Worm (Caenorhabditis elegans): ENCODE measurements around the gene srbc-48.

The srbc-48 gene

ce11 chrV:15819983-15820382, at the start of gene srbc-48:
TSS of gene srbc-48 (plus strand) at chrV:15820283.
- TF ChIP-seq F37B4.10 (GFP tag; IDR thresholded peaks at IDR 0.05) = no peak
- no peak for TF ChIP-seq lin-26 (GFP tag; IDR thresholded peaks at IDR 0.05)
- no peak for TF ChIP-seq hrde-1 (tag; optimal IDR thresholded peaks at IDR 0.05; ENCODE audit: borderline replicate concordance)
- no peak for TF ChIP-seq F10E7.11 (tag; optimal IDR thresholded peaks at IDR 0.05)
- TF ChIP-seq Y67H2A.10 (GFP tag; conservative IDR thresholded peaks at IDR 0.05) = no peak
- TF ChIP-seq F39B2.1 (GFP tag; IDR thresholded peaks at IDR 0.05) = no peak
- TF ChIP-seq Y95B8A.8 (GFP tag; IDR thresholded peaks at IDR 0.05) = no peak
- TF ChIP-seq snpc-3.4 (tag; optimal IDR thresholded peaks at IDR 0.05) = no peak

ce11 chrV:15773141-15773540, 46.9 kb upstream of the srbc-48 start, which contains the start of gene nhr-60:
TSS of gene nhr-60 (minus strand) at chrV:15773241.
- TF ChIP-seq Y56A3A.18 (GFP tag; IDR thresholded peaks at IDR 0.05) (no peak), gei-17 (GFP tag; optimal IDR thresholded peaks at IDR 0.05) (no peak), efl-1 (GFP tag; optimal IDR thresholded peaks at IDR 0.05) (no peak), B0035.1 (tag; optimal IDR thresholded peaks at IDR 0.05) (no peak), nhr-120 (GFP tag; IDR thresholded peaks at IDR 0.05) (no peak), Y53F4B.3 (GFP tag; IDR thresholded peaks at IDR 0.05) (no peak), egl-18 (GFP tag; IDR thresholded peaks at IDR 0.05) (no peak), him-1 (tag; optimal IDR thresholded peaks at IDR 0.05) (no peak), madf-10 (tag; optimal IDR thresholded peaks at IDR 0.05) (no peak), ztf-26 (tag; optimal IDR thresholded peaks at IDR 0.05) (no peak), F49E8.2 (tag; optimal IDR thresholded peaks at IDR 0.05; ENCODE audit: insufficient read depth) (no peak), ztf-6 (GFP tag; IDR thresholded peaks at IDR 0.05) (no peak), madf-3 (GFP tag; IDR thresholded peaks at IDR 0.05) (no peak), cebp-1 (GFP tag; IDR thresholded peaks at IDR 0.05) (no peak), cebp-1 (tag; optimal IDR thresholded peaks at IDR 0.05) (no peak)

ce11 chrV:15773941-15774340, 46.1 kb upstream of the srbc-48 start:
- TF ChIP-seq mel-28 (tag; optimal IDR thresholded peaks at IDR 0.05; ENCODE audit: borderline replicate concordance) (no peak), snpc-4 (GFP tag; optimal IDR thresholded peaks at IDR 0.05) (no peak), snpc-4 (tag; optimal IDR thresholded peaks at IDR 0.05) (no peak), K11D2.4 (GFP tag; IDR thresholded peaks at IDR 0.05) (no peak), sptf-2 (GFP tag; optimal IDR thresholded peaks at IDR 0.05) (no peak), rpc-1 (optimal IDR thresholded peaks at IDR 0.05) (no peak), rpc-1 (tag; optimal IDR thresholded peaks at IDR 0.05) (no peak), C06A6.2 (GFP tag; conservative IDR thresholded peaks at IDR 0.05) (no peak), F49E8.2 (tag; optimal IDR thresholded peaks at IDR 0.05; ENCODE audit: insufficient read depth) (no peak), ztf-22 (GFP tag; optimal IDR thresholded peaks at IDR 0.05) (no peak), madf-3 (GFP tag; IDR thresholded peaks at IDR 0.05) (no peak), F33H1.4 (GFP tag; IDR thresholded peaks at IDR 0.05) (no peak), F52B5.7 (tag; optimal IDR thresholded peaks at IDR 0.05) (no peak), nhr-179 (tag; optimal IDR thresholded peaks at IDR 0.05) (no peak), hlh-26 (GFP tag; conservative IDR thresholded peaks at IDR 0.05) (no peak), ztf-26 (tag; optimal IDR thresholded peaks at IDR 0.05) (no peak), let-607 (tag; optimal IDR thresholded peaks at IDR 0.05) (no peak), ztf-6 (GFP tag; IDR thresholded peaks at IDR 0.05) (no peak), aptf-3 (GFP tag; IDR thresholded peaks at IDR 0.05) (no peak), nfyb-1 (GFP tag; IDR thresholded peaks at IDR 0.05) (no peak), Y56A3A.18 (GFP tag; IDR thresholded peaks at IDR 0.05) (no peak), tbx-9 (tag; optimal IDR thresholded peaks at IDR 0.05; ENCODE audit: borderline replicate concordance) (no peak)

Measured in whole organism, young adult.